Worm (Caenorhabditis elegans) whole organism, L1 larva: ENCODE measurements around the gene T26C5.3.

Source experiments
- ces-1 ChIP-seq: fragments of 150-350 bp; optimal IDR thresholded peaks from 2 replicates; lab custom pipeline; 2014; ENCODE audit warnings: missing biosample characterization, missing genetic modification reagents, missing genetic modification characterization
- fkh-8 ChIP-seq: sonication (generic microtip); optimal IDR thresholded peaks from 2 replicates; lab custom pipeline; 2016; ENCODE audit warnings: mild to moderate bottlenecking, missing genetic modification characterization, missing compliant biosample characterization
- lin-15B ChIP-seq: fragments of 150-350 bp; sonication (generic microtip); optimal IDR thresholded peaks from 3 replicates; lab custom pipeline; 2014; ENCODE audit warnings: missing biosample characterization, missing genetic modification characterization
- lin-39 ChIP-seq: fragments of 150-350 bp; optimal IDR thresholded peaks from 2 replicates; lab custom pipeline; 2014; ENCODE audit warnings: missing biosample characterization, missing genetic modification reagents, missing genetic modification characterization
- mep-1 ChIP-seq: fragments of 150-350 bp; optimal IDR thresholded peaks from 2 replicates; lab custom pipeline; 2014; ENCODE audit warnings: missing biosample characterization, missing genetic modification characterization
- nhr-85 ChIP-seq: sonication (generic microtip); peaks from one replicate; lab custom pipeline; 2016; ENCODE audit warnings: missing genetic modification characterization, inconsistent platforms, missing compliant biosample characterization
- xbp-1 ChIP-seq: sonication (generic microtip); optimal IDR thresholded peaks from 2 replicates; lab custom pipeline; 2016; ENCODE audit warnings: missing genetic modification characterization, missing compliant biosample characterization

DNA sequence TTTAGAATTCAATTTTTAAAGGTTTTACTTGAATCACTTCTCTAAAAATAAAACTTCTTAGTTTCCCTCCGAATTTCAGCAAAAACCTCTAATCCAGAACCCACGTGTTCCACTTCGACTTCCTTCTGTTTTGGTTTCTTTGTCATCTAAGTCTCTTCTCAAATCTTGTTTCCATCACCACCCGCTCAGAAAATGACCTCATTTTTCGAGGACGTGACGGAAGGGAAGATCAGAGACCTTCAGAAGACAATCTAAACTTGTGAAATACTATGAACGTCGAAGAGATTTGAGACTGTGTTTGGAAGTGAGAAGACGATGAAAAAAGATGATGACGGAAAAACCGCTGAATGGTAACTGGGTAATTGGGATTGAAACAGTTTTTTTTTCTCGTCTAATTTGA, 46.7 kb upstream of the T26C5.3 start:
- peak; percentile 38 for TF ChIP-seq mep-1 (tag; lab: Kevin White, UChicago)
- TF ChIP-seq ces-1, result no peak
- TF ChIP-seq lin-39 (tag; lab: Kevin White, UChicago), result no peak
- no peak for TF ChIP-seq lin-15B (tag; lab: Kevin White, UChicago)
- TF ChIP-seq xbp-1 (tag; lab: Kevin White, UChicago), result no peak
- TF ChIP-seq nhr-85 (tag; lab: Kevin White, UChicago), result peak; percentile 86
- no peak for TF ChIP-seq fkh-8 (tag; lab: Kevin White, UChicago)
